Worm (Caenorhabditis elegans) whole organism, L4 larva: ENCODE results near the gene idpc-4.

Experiments used
- F10B5.3 ChIP-seq: sonication (generic microtip); optimal IDR thresholded peaks from 2 replicates; lab custom pipeline; 2016; ENCODE audit warnings: mild to moderate bottlenecking, missing genetic modification characterization, missing compliant biosample characterization
- F26F4.8 ChIP-seq: fragments of 200-800 bp; sonication (Bioruptor generic); conservative IDR thresholded peaks from 2 replicates; pipeline ENCODE4 v1.3.6; 2022; ENCODE audit warnings: missing genetic modification characterization, missing compliant biosample characterization
- F44E2.7 ChIP-seq: fragments of 200-800 bp; sonication (Bioruptor generic); IDR thresholded peaks from 2 replicates; pipeline ENCODE4 v2.1.2; 2022; ENCODE audit warnings: missing genetic modification characterization, missing compliant biosample characterization
- T20F7.1 ChIP-seq: fragments of 200-800 bp; sonication (Bioruptor generic); optimal IDR thresholded peaks from 2 replicates; lab custom pipeline; 2018; ENCODE audit warnings: mild to moderate bottlenecking, missing genetic modification characterization, missing compliant biosample characterization
- Y75B8A.6 ChIP-seq: fragments of 200-800 bp; sonication (Bioruptor generic); IDR thresholded peaks from 2 replicates; pipeline ENCODE4 v1.3.6; 2022; ENCODE audit warnings: missing genetic modification reagents, missing genetic modification characterization, missing compliant biosample characterization
- ZK337.2 ChIP-seq: fragments of 200-800 bp; sonication (Bioruptor generic); IDR thresholded peaks from 2 replicates; pipeline ENCODE4 v1.3.6; 2022; ENCODE audit warnings: missing genetic modification reagents, missing genetic modification characterization, missing compliant biosample characterization
- aha-1 ChIP-seq: fragments of 150-350 bp; peaks from one replicate; lab custom pipeline; 2014; ENCODE audit warnings: missing biosample characterization, missing genetic modification characterization
- ceh-20 ChIP-seq: fragments of 200-800 bp; sonication (Bioruptor generic); IDR thresholded peaks from 2 replicates; pipeline ENCODE4 v1.3.6; 2022; ENCODE audit warnings: missing genetic modification reagents, missing genetic modification characterization, missing compliant biosample characterization
- ceh-28 ChIP-seq: fragments of 150-350 bp; optimal IDR thresholded peaks from 2 replicates; lab custom pipeline; 2014; ENCODE audit warnings: missing biosample characterization, missing genetic modification reagents, missing genetic modification characterization
- ceh-32 ChIP-seq: sonication (generic microtip); optimal IDR thresholded peaks from 2 replicates; lab custom pipeline; 2016; ENCODE audit warnings: mild to moderate bottlenecking, missing genetic modification characterization, missing compliant biosample characterization; ENCODE audit not compliant: poor library complexity
- ceh-82 ChIP-seq: sonication (generic microtip); optimal IDR thresholded peaks from 2 replicates; lab custom pipeline; 2017; ENCODE audit warnings: missing biosample characterization, missing genetic modification characterization
- daf-8 ChIP-seq: fragments of 200-800 bp; sonication (Bioruptor generic); IDR thresholded peaks from 2 replicates; pipeline ENCODE4 v1.3.6; 2022; ENCODE audit warnings: missing genetic modification characterization, missing compliant biosample characterization
- dmd-8 ChIP-seq: fragments of 200-800 bp; sonication (Bioruptor generic); IDR thresholded peaks from 2 replicates; pipeline ENCODE4 v1.3.6; 2022; ENCODE audit warnings: missing genetic modification characterization, missing compliant biosample characterization
- dmd-9 ChIP-seq: fragments of 200-800 bp; sonication (Bioruptor generic); IDR thresholded peaks from 2 replicates; pipeline ENCODE4 v1.3.6; 2022; ENCODE audit warnings: missing genetic modification reagents, missing genetic modification characterization, missing compliant biosample characterization
- egl-27 ChIP-seq: sonication (generic microtip); optimal IDR thresholded peaks from 3 replicates; lab custom pipeline; 2017; ENCODE audit warnings: missing biosample characterization, missing genetic modification reagents, missing genetic modification characterization
- hlh-30 ChIP-seq: sonication (generic microtip); optimal IDR thresholded peaks from 2 replicates; lab custom pipeline; 2017; ENCODE audit warnings: antibody characterized with exemption, mild to moderate bottlenecking, missing genetic modification characterization, missing compliant biosample characterization; ENCODE audit not compliant: insufficient read depth
- hmg-1.1 ChIP-seq: fragments of 200-800 bp; sonication (Bioruptor generic); IDR thresholded peaks from 2 replicates; pipeline ENCODE4 v1.3.6; 2022; ENCODE audit warnings: missing genetic modification reagents, missing genetic modification characterization, missing compliant biosample characterization
- lim-7 ChIP-seq: fragments of 200-800 bp; sonication (Bioruptor generic); IDR thresholded peaks from 2 replicates; pipeline ENCODE4 v1.3.6; 2022; ENCODE audit warnings: missing genetic modification characterization, missing compliant biosample characterization
- lin-38 ChIP-seq: fragments of 200-800 bp; sonication (Bioruptor generic); IDR thresholded peaks from 2 replicates; pipeline ENCODE4 v1.3.6; 2022; ENCODE audit warnings: missing genetic modification reagents, missing genetic modification characterization, missing compliant biosample characterization
- lin-39 ChIP-seq: fragments of 150-350 bp; optimal IDR thresholded peaks from 2 replicates; lab custom pipeline; 2014; ENCODE audit warnings: missing biosample characterization, missing genetic modification reagents, missing genetic modification characterization
- lsy-2 ChIP-seq, 2 experiments: fragments of 150-350 bp in 1 of 2; sonication (generic microtip) in 1 of 2; optimal IDR thresholded peaks; 2 replicates each; lab custom pipeline; 2014 to 2017; ENCODE audit warnings: missing biosample characterization in 2 of 2, missing genetic modification characterization in 2 of 2
- mxl-2 ChIP-seq: fragments of 200-800 bp; sonication (Bioruptor generic); conservative IDR thresholded peaks from 2 replicates; pipeline ENCODE4 v1.3.6; 2022; ENCODE audit warnings: missing genetic modification reagents, missing genetic modification characterization, missing compliant biosample characterization
- mxl-3 ChIP-seq: fragments of 200-800 bp; sonication (Bioruptor generic); optimal IDR thresholded peaks from 2 replicates; lab custom pipeline; 2018; ENCODE audit warnings: mild to moderate bottlenecking, missing genetic modification characterization, missing compliant biosample characterization
- nhr-10 ChIP-seq: fragments of 150-350 bp; optimal IDR thresholded peaks from 2 replicates; lab custom pipeline; 2014; ENCODE audit warnings: missing biosample characterization, missing genetic modification characterization
- nhr-102 ChIP-seq: sonication (generic microtip); optimal IDR thresholded peaks from 2 replicates; lab custom pipeline; 2016; ENCODE audit warnings: mild to moderate bottlenecking, missing genetic modification characterization, moderate library complexity, missing compliant biosample characterization
- nhr-237 ChIP-seq: sonication (generic microtip); optimal IDR thresholded peaks from 2 replicates; lab custom pipeline; 2017; ENCODE audit warnings: missing biosample characterization, missing genetic modification characterization
- nhr-25 ChIP-seq: sonication (generic microtip); optimal IDR thresholded peaks from 2 replicates; lab custom pipeline; 2017; ENCODE audit warnings: missing genetic modification characterization, mild to moderate bottlenecking, missing compliant biosample characterization, antibody characterized with exemption, moderate library complexity, borderline replicate concordance; ENCODE audit not compliant: insufficient read depth
- nhr-28 ChIP-seq: fragments of 150-350 bp; optimal IDR thresholded peaks from 2 replicates; lab custom pipeline; 2014; ENCODE audit warnings: missing biosample characterization, missing genetic modification characterization
- nhr-42 ChIP-seq: fragments of 200-800 bp; sonication (Bioruptor generic); IDR thresholded peaks from 2 replicates; pipeline ENCODE4 v1.3.6; 2022; ENCODE audit warnings: missing genetic modification characterization, missing compliant biosample characterization
- nhr-6 ChIP-seq: fragments of 150-350 bp; optimal IDR thresholded peaks from 2 replicates; lab custom pipeline; 2014; ENCODE audit warnings: missing biosample characterization, missing genetic modification characterization
- nhr-77 ChIP-seq: fragments of 150-350 bp; optimal IDR thresholded peaks from 2 replicates; lab custom pipeline; 2014; ENCODE audit warnings: missing biosample characterization, missing genetic modification characterization
- pqm-1 ChIP-seq: sonication (generic microtip); optimal IDR thresholded peaks from 2 replicates; lab custom pipeline; 2017; ENCODE audit warnings: missing biosample characterization, missing genetic modification characterization
- saeg-2 ChIP-seq: fragments of 200-800 bp; sonication (Bioruptor generic); IDR thresholded peaks from 2 replicates; pipeline ENCODE4 v1.3.6; 2022; ENCODE audit warnings: missing genetic modification reagents, missing genetic modification characterization, missing compliant biosample characterization
- set-16 ChIP-seq: fragments of 200-800 bp; sonication (Bioruptor generic); IDR thresholded peaks from 2 replicates; pipeline ENCODE4 v1.3.6; 2022; ENCODE audit warnings: missing genetic modification reagents, missing genetic modification characterization, missing compliant biosample characterization
- skn-1 ChIP-seq: fragments of 150-350 bp; optimal IDR thresholded peaks from 2 replicates; lab custom pipeline; 2014; ENCODE audit warnings: missing biosample characterization, missing genetic modification characterization
- snpc-1.2 ChIP-seq: fragments of 200-800 bp; sonication (Bioruptor generic); IDR thresholded peaks from 2 replicates; pipeline ENCODE4 v1.3.6; 2022; ENCODE audit warnings: missing genetic modification reagents, missing genetic modification characterization, missing compliant biosample characterization
- snpc-4 ChIP-seq: fragments of 150-350 bp; optimal IDR thresholded peaks from 2 replicates; lab custom pipeline; 2014; ENCODE audit warnings: missing biosample characterization, missing genetic modification characterization
- spr-1 ChIP-seq: sonication (generic microtip); optimal IDR thresholded peaks from 2 replicates; lab custom pipeline; 2016; ENCODE audit warnings: mild to moderate bottlenecking, missing genetic modification characterization, missing compliant biosample characterization
- spr-3 ChIP-seq: fragments of 200-800 bp; sonication (Bioruptor generic); optimal IDR thresholded peaks from 2 replicates; lab custom pipeline; 2018; ENCODE audit warnings: mild to moderate bottlenecking, missing genetic modification characterization, missing compliant biosample characterization
- tag-97 ChIP-seq: fragments of 200-800 bp; sonication (Bioruptor generic); IDR thresholded peaks from 2 replicates; pipeline ENCODE4 v1.3.6; 2022; ENCODE audit warnings: missing genetic modification characterization, missing compliant biosample characterization
- unc-130 ChIP-seq: sonication (generic microtip); optimal IDR thresholded peaks from 2 replicates; lab custom pipeline; 2016; ENCODE audit warnings: missing genetic modification reagents, missing genetic modification characterization, missing compliant biosample characterization
- unc-62 ChIP-seq, 3 experiments: fragments of 150-350 bp in 1 of 3; sonication (generic microtip); optimal IDR thresholded peaks in 2 of 3; peaks in 1 of 3; 1 replicate in 1 of 3; 2 replicates in 2 of 3; lab custom pipeline; 2014 to 2017; ENCODE audit warnings: missing biosample characterization in 3 of 3, missing genetic modification characterization in 3 of 3, missing genetic modification reagents in 3 of 3, missing genotype in 1 of 3
- zip-2 ChIP-seq: fragments of 150-350 bp; optimal IDR thresholded peaks from 2 replicates; lab custom pipeline; 2014; ENCODE audit warnings: missing biosample characterization, missing genetic modification characterization

idpc-4 gene

DNA sequence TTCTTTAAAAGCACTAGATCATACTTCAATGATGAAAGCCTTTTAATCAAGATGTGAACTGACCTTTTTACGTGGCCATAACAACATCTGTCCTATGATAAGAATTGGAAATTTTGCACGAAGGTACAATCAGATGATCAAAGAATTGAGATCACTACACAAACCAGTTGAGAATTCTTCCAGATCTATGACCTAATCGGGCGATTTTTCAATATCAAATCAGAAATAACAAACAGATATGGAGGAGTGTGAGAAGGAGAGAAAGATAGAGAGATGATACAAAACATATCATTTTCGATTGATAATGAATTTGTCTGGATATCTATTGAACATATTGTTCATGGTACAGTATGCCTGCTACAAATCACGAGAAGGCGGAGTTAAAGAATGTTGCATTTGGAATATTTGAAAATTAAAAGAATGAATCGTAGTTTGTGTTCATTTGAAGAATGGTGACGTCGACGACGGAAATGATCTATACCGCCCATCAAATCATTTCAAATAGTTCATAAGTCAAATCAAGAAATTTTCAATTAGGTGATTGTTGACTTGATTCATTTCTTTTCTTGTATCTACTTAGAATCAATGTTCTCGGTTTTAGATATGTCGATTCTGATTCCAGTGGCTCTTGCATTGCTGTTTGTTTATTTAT lies 29.1 kb downstream of the idpc-4 start, which contains the start of gene cyp-29A4:
TSS of gene cyp-29A4 (plus strand) at position 602 of the 652 bp plus-strand sequence.
- TF ChIP-seq unc-62 (GFP tag; optimal IDR thresholded peaks at IDR 0.05 in 1 of 2; lab: Kevin White, UChicago) (peak in 1 of 2 experiments; percentile 66), unc-62 (tag; optimal IDR thresholded peaks at IDR 0.05; lab: Kevin White, UChicago) (no peak), aha-1 (tag; lab: Kevin White, UChicago) (peak; percentile 2), spr-1 (no peak), unc-130 (GFP tag; lab: Kevin White, UChicago) (no peak), snpc-4 (tag; lab: Kevin White, UChicago) (no peak), ceh-82 (tag; lab: Kevin White, UChicago) (no peak), F10B5.3 (tag; lab: Kevin White, UChicago) (no peak), spr-3 (GFP tag; lab: Kevin White, UChicago) (no peak), nhr-28 (tag; lab: Kevin White, UChicago) (peak; percentile 86), lin-39 (tag; lab: Kevin White, UChicago) (no peak)

DNA sequence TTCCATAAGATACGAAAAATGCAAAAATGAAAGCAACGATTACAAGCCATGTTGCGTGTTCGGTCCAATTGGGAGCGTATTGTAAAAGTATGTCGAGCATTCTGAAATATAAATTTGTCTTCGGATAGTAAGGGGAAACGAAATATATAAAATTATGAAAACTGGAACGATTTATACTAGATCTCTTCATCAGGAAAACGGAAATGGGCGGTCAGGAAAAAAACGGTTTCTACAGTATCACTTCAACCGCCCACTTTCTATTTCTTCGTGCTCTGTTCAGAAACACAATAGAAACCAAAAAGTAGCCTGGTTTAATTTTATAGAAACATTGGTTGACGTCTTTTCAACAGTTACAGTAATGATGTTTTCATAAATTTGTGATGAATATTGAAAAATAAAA lies 36.3 kb downstream of the idpc-4 start, which contains the start of gene pitr-4:
TSS of gene pitr-4 (minus strand) at position 101 of the 400 bp plus-strand sequence.
- no peak for TF ChIP-seq ceh-20 (GFP tag; lab: Robert Waterston, UW)
- TF ChIP-seq nhr-102 (tag; lab: Kevin White, UChicago) = no peak
- TF ChIP-seq egl-27 = no peak
- no peak for TF ChIP-seq skn-1 (tag; lab: Kevin White, UChicago)
- TF ChIP-seq nhr-28 (tag; lab: Kevin White, UChicago) = no peak
- TF ChIP-seq F44E2.7 (GFP tag; lab: Robert Waterston, UW) = no peak
- no peak for TF ChIP-seq nhr-25 (tag; lab: Kevin White, UChicago)
- TF ChIP-seq saeg-2 (GFP tag; lab: Robert Waterston, UW) = no peak
- TF ChIP-seq ceh-28 (tag; lab: Kevin White, UChicago) = no peak
- no peak for TF ChIP-seq dmd-9
- TF ChIP-seq, all 104 proteins: peak for 0

DNA sequence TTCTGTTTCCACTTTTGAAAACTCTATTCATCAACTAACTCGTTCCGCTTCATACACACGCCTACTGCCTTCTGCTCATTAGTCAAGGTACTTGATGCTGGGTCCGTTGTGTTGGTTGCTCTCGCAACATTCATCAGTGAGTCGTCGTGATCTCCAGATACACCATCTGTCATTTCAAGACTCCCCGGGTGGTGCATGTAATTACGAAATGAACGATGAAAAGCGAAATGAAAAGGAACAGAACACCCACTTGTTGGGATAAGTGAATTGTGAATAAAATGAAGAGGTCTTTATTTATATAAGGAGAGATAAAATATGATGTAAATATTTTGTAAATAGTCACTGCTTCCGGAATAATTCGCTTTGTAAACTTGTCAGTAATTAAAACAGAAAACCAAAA lies 38.7 kb downstream of the idpc-4 start:
- no peak for TF ChIP-seq snpc-4 (tag; lab: Kevin White, UChicago)
- no peak for TF ChIP-seq mxl-2 (GFP tag; lab: Robert Waterston, UW)
- no peak for TF ChIP-seq nhr-77 (tag; lab: Kevin White, UChicago)
- TF ChIP-seq nhr-237 (tag; lab: Kevin White, UChicago) = no peak
- no peak for TF ChIP-seq nhr-102 (tag; lab: Kevin White, UChicago)
- no peak for TF ChIP-seq dmd-8 (GFP tag; lab: Robert Waterston, UW)
- TF ChIP-seq lim-7 (GFP tag; lab: Robert Waterston, UW) = no peak

DNA sequence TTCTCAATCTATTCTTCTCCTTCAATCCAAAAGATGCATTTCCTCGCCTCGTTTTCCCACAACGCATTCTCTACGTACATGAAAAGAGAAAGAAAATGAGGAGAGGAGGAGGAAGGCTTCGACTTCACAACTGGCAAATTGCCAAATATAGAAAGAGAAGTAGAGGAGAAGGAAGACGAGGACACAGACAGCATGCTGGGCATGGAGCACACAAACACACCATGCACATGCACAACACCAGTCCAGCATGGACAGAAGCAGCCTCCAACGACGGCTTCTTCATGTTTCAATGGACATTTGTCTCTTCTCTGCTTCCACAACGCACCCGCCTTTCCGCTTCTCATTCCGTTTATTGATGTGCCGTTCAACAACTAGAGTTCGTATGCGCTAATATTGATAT lies 39.4 kb downstream of the idpc-4 start:
- TF ChIP-seq ceh-82 (tag; lab: Kevin White, UChicago) = no peak
- TF ChIP-seq tag-97 = no peak
- no peak for TF ChIP-seq F26F4.8 (GFP tag; lab: Robert Waterston, UW)
- TF ChIP-seq nhr-28 (tag; lab: Kevin White, UChicago) = no peak
- no peak for TF ChIP-seq nhr-6 (tag; lab: Kevin White, UChicago)
- TF ChIP-seq daf-8 (GFP tag; lab: Robert Waterston, UW) = no peak
- TF ChIP-seq ceh-28 (tag; lab: Kevin White, UChicago) = no peak
- TF ChIP-seq lin-38 (GFP tag; lab: Robert Waterston, UW) = no peak
- peak; percentile 40 for TF ChIP-seq mxl-3 (GFP tag; lab: Kevin White, UChicago)
- no peak for TF ChIP-seq nhr-10 (tag; lab: Kevin White, UChicago)
- TF ChIP-seq lsy-2 (tag; optimal IDR thresholded peaks at IDR 0.05; lab: Kevin White, UChicago) = peak in 1 of 2 experiments; percentile 34
- TF ChIP-seq saeg-2 (GFP tag; lab: Robert Waterston, UW) = no peak
- TF ChIP-seq nhr-42 = no peak
- no peak for TF ChIP-seq snpc-1.2 (GFP tag; lab: Robert Waterston, UW)
- no peak for TF ChIP-seq ZK337.2 (GFP tag; lab: Robert Waterston, UW)
- TF ChIP-seq set-16 = no peak
- TF ChIP-seq dmd-9 = no peak
- no peak for TF ChIP-seq Y75B8A.6 (GFP tag; lab: Robert Waterston, UW)
- no peak for TF ChIP-seq T20F7.1 (GFP tag; lab: Kevin White, UChicago)
- no peak for TF ChIP-seq zip-2 (tag; lab: Kevin White, UChicago)
- TF ChIP-seq hmg-1.1 (GFP tag; lab: Robert Waterston, UW) = peak; percentile 67
- peak; percentile 27 for TF ChIP-seq hlh-30
- no peak for TF ChIP-seq pqm-1 (tag; lab: Kevin White, UChicago)
- no peak for TF ChIP-seq unc-130 (GFP tag; lab: Kevin White, UChicago)
- no peak for TF ChIP-seq dmd-8 (GFP tag; lab: Robert Waterston, UW)
- TF ChIP-seq lim-7 (GFP tag; lab: Robert Waterston, UW) = no peak
- TF ChIP-seq ceh-32 (tag; lab: Kevin White, UChicago) = no peak
